Fruit fly (Drosophila melanogaster): ENCODE results near the gene HGTX.

Gene HGTX

dm6 chr3L:14574649-14575048 lies 24.7 kb downstream of the HGTX start (continued):
- TF ChIP-seq CG10366 (GFP tag; IDR thresholded peaks at IDR 0.05) (0 out of 2 replicates have a peak, but pooled peaks have one; percentile 14), CG14710 (tag; optimal IDR thresholded peaks at IDR 0.05) (peak; percentile 25), Sry-δ (GFP tag; optimal IDR thresholded peaks at IDR 0.05) (no peak), Hmx (GFP tag; optimal IDR thresholded peaks at IDR 0.05) (no peak), zfh1 (GFP tag; IDR thresholded peaks at IDR 0.05) (no peak), Dek (tag; optimal IDR thresholded peaks at IDR 0.05) (no peak), Myb (GFP tag; optimal IDR thresholded peaks at IDR 0.05) (no peak), lmd (GFP tag; IDR thresholded peaks at IDR 0.05) (no peak; the same call in 1 of the 2 replicates), Stat92E (GFP tag; optimal IDR thresholded peaks at IDR 0.05) (no peak), CG10147 (GFP tag; optimal IDR thresholded peaks at IDR 0.05) (no peak), lola (GFP tag; optimal IDR thresholded peaks at IDR 0.05) (peak in 1 of 3 experiments; percentile 8), CG13775 (GFP tag; optimal IDR thresholded peaks at IDR 0.05) (no peak), CG11504 (tag; optimal IDR thresholded peaks at IDR 0.05) (peak; percentile 65), ac (GFP tag; optimal IDR thresholded peaks at IDR 0.05) (no peak), Adf1 (GFP tag; IDR thresholded peaks at IDR 0.05) (no peak), dmrt99B (tag; optimal IDR thresholded peaks at IDR 0.05) (peak; percentile 46), CG13296 (GFP tag; optimal IDR thresholded peaks at IDR 0.05) (no peak), chif (GFP tag; optimal IDR thresholded peaks at IDR 0.05) (no peak), phol (tag; optimal IDR thresholded peaks at IDR 0.05) (peak; percentile 44), CG17568 (GFP tag; optimal IDR thresholded peaks at IDR 0.05) (no peak), disco-r (GFP tag; optimal IDR thresholded peaks at IDR 0.05) (no peak), her (GFP tag; optimal IDR thresholded peaks at IDR 0.05) (no peak), hbn (GFP tag; IDR thresholded peaks at IDR 0.05; ENCODE audit: partially characterized antibody) (no peak), vfl (GFP tag; optimal IDR thresholded peaks at IDR 0.05) (no peak), CG2199 (GFP tag; IDR thresholded peaks at IDR 0.05) (no peak), CG11093 (GFP tag; IDR thresholded peaks at IDR 0.05) (no peak), sisA (GFP tag; IDR thresholded peaks at IDR 0.05) (no peak), CG13894 (tag; optimal IDR thresholded peaks at IDR 0.05) (no peak), kni (GFP tag; optimal IDR thresholded peaks at IDR 0.05) (no peak), CG17829 (tag; optimal IDR thresholded peaks at IDR 0.05) (peak; percentile 22), CG18262 (tag; optimal IDR thresholded peaks at IDR 0.05) (peak; percentile 50), gfzf (GFP tag; optimal IDR thresholded peaks at IDR 0.05) (no peak), so (GFP tag; IDR thresholded peaks at IDR 0.05) (no peak), CG13624 (GFP tag; optimal IDR thresholded peaks at IDR 0.05) (no peak), pros (GFP tag; optimal IDR thresholded peaks at IDR 0.05) (no peak), H15 (GFP tag; IDR thresholded peaks at IDR 0.05) (no peak), CG12071 (GFP tag; optimal IDR thresholded peaks at IDR 0.05) (no peak), CG2875 (GFP tag; optimal IDR thresholded peaks at IDR 0.05) (no peak), Doc3 (GFP tag; IDR thresholded peaks at IDR 0.05; ENCODE audit: partially characterized antibody) (no peak), grn (GFP tag; optimal IDR thresholded peaks at IDR 0.05) (no peak), Bdp1 (GFP tag; optimal IDR thresholded peaks at IDR 0.05) (no peak), nerfin-1 (tag; optimal IDR thresholded peaks at IDR 0.05) (no peak), bigmax (GFP tag; optimal IDR thresholded peaks at IDR 0.05) (no peak), wdn (GFP tag; IDR thresholded peaks at IDR 0.05) (no peak), CG32532 (GFP tag; IDR thresholded peaks at IDR 0.05) (no peak; the same call in 1 of the 2 replicates), Usf (GFP tag; optimal IDR thresholded peaks at IDR 0.05) (no peak), Xrp1 (GFP tag; IDR thresholded peaks at IDR 0.05) (peak; percentile 63), CG14050 (GFP tag; IDR thresholded peaks at IDR 0.05) (no peak), aop (GFP tag; IDR thresholded peaks at IDR 0.05) (no peak), NFAT (GFP tag; IDR thresholded peaks at IDR 0.05) (no peak), CG11456 (GFP tag; IDR thresholded peaks at IDR 0.05) (no peak)
